Worm (Caenorhabditis elegans) whole organism, young adult: ENCODE measurements around the gene idpp-7.
A peak's percentile ranks its signal among the peaks of the same experiment; 100 is the strongest.

Source experiments
- F23B12.7 ChIP-seq: sonication (generic microtip); optimal IDR thresholded peaks from 2 replicates; lab custom pipeline; 2017; ENCODE audit warnings: missing genetic modification characterization, mild to moderate bottlenecking, missing compliant biosample characterization, antibody characterized with exemption, moderate library complexity; ENCODE audit not compliant: insufficient read depth
- F37B4.10 ChIP-seq: fragments of 200-800 bp; sonication (Bioruptor generic); IDR thresholded peaks from 2 replicates; pipeline ENCODE4 v1.3.6; 2022; ENCODE audit warnings: missing genetic modification characterization, missing compliant biosample characterization
- F49E8.2 ChIP-seq: sonication (generic microtip); optimal IDR thresholded peaks from 3 replicates; lab custom pipeline; 2017; ENCODE audit warnings: missing genetic modification characterization, mild to moderate bottlenecking, missing compliant biosample characterization, antibody characterized with exemption, moderate library complexity; ENCODE audit not compliant: insufficient read depth
- F52B5.7 ChIP-seq: sonication (generic microtip); optimal IDR thresholded peaks from 2 replicates; lab custom pipeline; 2016; ENCODE audit warnings: mild to moderate bottlenecking, missing genetic modification characterization, missing compliant biosample characterization
- F57C9.4 ChIP-seq: sonication (generic microtip); optimal IDR thresholded peaks from 2 replicates; lab custom pipeline; 2017; ENCODE audit warnings: mild to moderate bottlenecking, missing genetic modification characterization, missing compliant biosample characterization
- T26A5.8 ChIP-seq: sonication (generic microtip); optimal IDR thresholded peaks from 2 replicates; lab custom pipeline; 2016; ENCODE audit warnings: missing genetic modification characterization, missing compliant biosample characterization
- Y53G8AR.9 ChIP-seq: fragments of 200-800 bp; sonication (Bioruptor generic); conservative IDR thresholded peaks from 2 replicates; pipeline ENCODE4 v1.3.6; 2022; ENCODE audit warnings: missing genetic modification reagents, missing genetic modification characterization, missing compliant biosample characterization
- ama-1 ChIP-seq, 3 experiments: fragments of 150-350 bp in 1 of 3; sonication (generic microtip) in 2 of 3; optimal IDR thresholded peaks; 2 replicates each; lab custom pipeline; 2014 to 2018; ENCODE audit warnings: missing biosample characterization in 2 of 3, missing genetic modification characterization in 2 of 3, missing genetic modification reagents in 2 of 3
- attf-5 ChIP-seq: fragments of 200-800 bp; sonication (Bioruptor generic); optimal IDR thresholded peaks from 2 replicates; lab custom pipeline; 2018; ENCODE audit warnings: mild to moderate bottlenecking, missing genetic modification characterization, missing compliant biosample characterization
- bed-2 ChIP-seq: fragments of 200-800 bp; sonication (Bioruptor generic); IDR thresholded peaks from 2 replicates; pipeline ENCODE4 v1.3.6; 2022; ENCODE audit warnings: missing genetic modification reagents, missing genetic modification characterization, missing compliant biosample characterization
- dpl-1 ChIP-seq: fragments of 150-350 bp; optimal IDR thresholded peaks from 2 replicates; lab custom pipeline; 2014; ENCODE audit warnings: missing biosample characterization, missing genetic modification reagents, missing genetic modification characterization
- efl-1 ChIP-seq: fragments of 150-350 bp; optimal IDR thresholded peaks from 2 replicates; lab custom pipeline; 2014; ENCODE audit warnings: missing biosample characterization, missing genetic modification reagents, missing genetic modification characterization
- egl-18 ChIP-seq: fragments of 200-800 bp; sonication (Bioruptor generic); IDR thresholded peaks from 2 replicates; pipeline ENCODE4 v1.3.6; 2022; ENCODE audit warnings: missing genetic modification reagents, missing genetic modification characterization, missing compliant biosample characterization
- gei-17 ChIP-seq: fragments of 200-800 bp; sonication (Bioruptor generic); optimal IDR thresholded peaks from 2 replicates; lab custom pipeline; 2018; ENCODE audit warnings: mild to moderate bottlenecking, missing genetic modification characterization, missing compliant biosample characterization
- hmg-1.2 ChIP-seq: fragments of 200-800 bp; sonication (Bioruptor generic); IDR thresholded peaks from 2 replicates; pipeline ENCODE4 v1.3.6; 2022; ENCODE audit warnings: missing genetic modification reagents, missing genetic modification characterization, missing compliant biosample characterization
- hrde-1 ChIP-seq: sonication (generic microtip); optimal IDR thresholded peaks from 2 replicates; lab custom pipeline; 2016; ENCODE audit warnings: missing genetic modification characterization, mild to moderate bottlenecking, missing compliant biosample characterization, moderate library complexity, missing genotype, missing genetic modification reagents, borderline replicate concordance
- hsf-1 ChIP-seq: fragments of 200-800 bp; sonication (Bioruptor generic); IDR thresholded peaks from 2 replicates; pipeline ENCODE4 v1.3.6; 2022; ENCODE audit warnings: missing genetic modification reagents, missing genetic modification characterization, missing compliant biosample characterization
- let-607 ChIP-seq, 2 experiments: fragments of 200-800 bp in 1 of 2; sonication (Bioruptor generic) in 1 of 2; sonication (generic microtip) in 1 of 2; optimal IDR thresholded peaks; 2 replicates each; lab custom pipeline; 2016 to 2018; ENCODE audit warnings: mild to moderate bottlenecking in 2 of 2, missing compliant biosample characterization in 2 of 2, missing genetic modification characterization in 2 of 2, moderate library complexity in 2 of 2, missing genotype in 1 of 2
- lin-35 ChIP-seq, 3 experiments: fragments of 150-350 bp in 2 of 3; sonication (generic microtip) in 1 of 3; optimal IDR thresholded peaks; 2 replicates each; lab custom pipeline; 2014 to 2018; ENCODE audit warnings: missing biosample characterization in 3 of 3, missing genetic modification characterization in 3 of 3, missing genetic modification reagents in 3 of 3
- lin-54 ChIP-seq: fragments of 200-800 bp; sonication (Bioruptor generic); optimal IDR thresholded peaks from 2 replicates; lab custom pipeline; 2018; ENCODE audit warnings: mild to moderate bottlenecking, missing genetic modification characterization, missing compliant biosample characterization
- lsl-1 ChIP-seq: fragments of 200-800 bp; sonication (Bioruptor generic); optimal IDR thresholded peaks from 2 replicates; lab custom pipeline; 2018; ENCODE audit warnings: mild to moderate bottlenecking, missing genetic modification characterization, moderate library complexity, missing compliant biosample characterization
- mel-28 ChIP-seq: sonication (generic microtip); optimal IDR thresholded peaks from 2 replicates; lab custom pipeline; 2016; ENCODE audit warnings: borderline replicate concordance, mild to moderate bottlenecking, missing genetic modification characterization, missing compliant biosample characterization
- mes-4 ChIP-seq: sonication (generic microtip); optimal IDR thresholded peaks from 2 replicates; lab custom pipeline; 2016; ENCODE audit warnings: missing genotype, missing genetic modification characterization, missing compliant biosample characterization
- nfya-2 ChIP-seq: fragments of 200-800 bp; sonication (Bioruptor generic); IDR thresholded peaks from 2 replicates; pipeline ENCODE4 v1.3.6; 2022; ENCODE audit warnings: missing genetic modification reagents, missing genetic modification characterization, missing compliant biosample characterization
- nfyb-1 ChIP-seq: fragments of 200-800 bp; sonication (Bioruptor generic); IDR thresholded peaks from 2 replicates; pipeline ENCODE4 v1.3.6; 2022; ENCODE audit warnings: missing genetic modification reagents, missing genetic modification characterization, missing compliant biosample characterization
- nhr-179 ChIP-seq: sonication (generic microtip); optimal IDR thresholded peaks from 2 replicates; lab custom pipeline; 2016; ENCODE audit warnings: mild to moderate bottlenecking, missing genetic modification characterization, missing compliant biosample characterization
- pha-4 ChIP-seq: fragments of 150-350 bp; sonication (generic microtip); optimal IDR thresholded peaks from 2 replicates; lab custom pipeline; 2014; ENCODE audit warnings: missing biosample characterization, missing genetic modification reagents, missing genetic modification characterization
- rpc-1 ChIP-seq, 2 experiments: fragments of 150-350 bp in 1 of 2; sonication (generic microtip) in 1 of 2; optimal IDR thresholded peaks; 2 replicates each; lab custom pipeline; 2014 to 2018; ENCODE audit warnings: missing biosample characterization in 1 of 2, missing genetic modification characterization in 1 of 2, missing genetic modification reagents in 1 of 2, missing genotype in 1 of 2
- sea-2 ChIP-seq: fragments of 200-800 bp; sonication (Bioruptor generic); IDR thresholded peaks from 2 replicates; pipeline ENCODE4 v1.3.6; 2022; ENCODE audit warnings: missing genetic modification characterization, missing compliant biosample characterization
- snpc-1.3 ChIP-seq: sonication (generic microtip); optimal IDR thresholded peaks from 2 replicates; lab custom pipeline; 2017; ENCODE audit warnings: missing genetic modification characterization, mild to moderate bottlenecking, missing compliant biosample characterization, antibody characterized with exemption, moderate library complexity, missing genotype, missing genetic modification reagents; ENCODE audit not compliant: insufficient read depth
- snpc-4 ChIP-seq, 5 experiments: fragments of 150-350 bp in 1 of 5; sonication (generic microtip) in 4 of 5; optimal IDR thresholded peaks; 2 replicates each; lab custom pipeline; 2014 to 2018; ENCODE audit warnings: missing genetic modification characterization in 5 of 5, missing biosample characterization in 3 of 5, antibody characterized with exemption in 2 of 5, mild to moderate bottlenecking in 2 of 5, missing compliant biosample characterization in 2 of 5, missing genotype in 2 of 5, moderate library complexity in 2 of 5, missing genetic modification reagents in 1 of 5
- tbp1 ChIP-seq: fragments of 200-800 bp; sonication (Bioruptor generic); optimal IDR thresholded peaks from 2 replicates; lab custom pipeline; 2018; ENCODE audit warnings: mild to moderate bottlenecking, missing genetic modification characterization, missing compliant biosample characterization
- tlf-1 ChIP-seq: fragments of 200-800 bp; sonication (Bioruptor generic); optimal IDR thresholded peaks from 2 replicates; lab custom pipeline; 2018; ENCODE audit warnings: mild to moderate bottlenecking, missing genetic modification characterization, missing compliant biosample characterization
- unc-62 ChIP-seq: fragments of 150-350 bp; optimal IDR thresholded peaks from 2 replicates; lab custom pipeline; 2014; ENCODE audit warnings: missing biosample characterization, missing genetic modification reagents, missing genetic modification characterization
- ztf-18 ChIP-seq: sonication (generic microtip); optimal IDR thresholded peaks from 2 replicates; lab custom pipeline; 2016; ENCODE audit warnings: missing genotype, mild to moderate bottlenecking, missing genetic modification characterization, missing compliant biosample characterization
- ztf-28 ChIP-seq: fragments of 200-800 bp; sonication (Bioruptor generic); IDR thresholded peaks from 2 replicates; pipeline ENCODE4 v1.3.6; 2022; ENCODE audit warnings: missing genetic modification reagents, missing genetic modification characterization, missing compliant biosample characterization

idpp-7 gene

DNA sequence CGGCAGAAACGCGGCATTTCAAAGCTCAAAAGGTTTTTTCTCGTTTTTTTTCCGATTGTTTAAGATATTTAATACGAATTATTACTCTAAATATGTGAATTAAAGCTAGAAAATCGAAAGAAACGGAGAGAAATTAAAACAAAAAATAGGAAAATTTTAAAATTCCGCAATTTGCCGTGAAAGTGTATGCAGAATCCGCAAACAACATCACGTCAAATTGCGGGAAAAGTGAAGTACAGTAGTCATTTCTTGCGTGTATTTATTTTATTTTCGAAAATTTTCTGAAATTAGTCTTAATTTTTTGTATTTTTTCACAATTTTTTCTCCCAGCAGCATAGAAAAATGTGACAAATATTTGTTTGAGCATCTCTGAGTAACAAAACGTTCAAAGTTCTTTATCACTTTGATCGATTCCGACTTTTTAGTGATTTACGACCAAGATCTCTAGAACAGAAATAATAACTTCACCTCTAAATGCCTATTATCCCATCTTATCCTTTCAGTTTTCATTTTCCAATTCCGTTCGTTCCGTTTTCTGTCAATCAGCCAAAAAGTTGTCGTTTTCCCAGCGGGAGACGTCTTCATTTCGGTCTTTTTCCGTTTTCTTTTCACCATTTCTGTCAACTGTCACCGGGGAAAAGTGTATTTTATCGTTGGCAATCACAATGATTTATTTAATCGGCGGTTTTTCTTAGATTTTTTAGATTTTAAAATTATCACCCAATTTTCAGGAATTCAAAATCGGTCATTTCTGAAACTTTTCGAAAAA is 34.8 kb upstream of the idpp-7 start (continued):
- TF ChIP-seq lin-35 (GFP tag; optimal IDR thresholded peaks at IDR 0.05; lab: Kevin White, UChicago), result no peak
- no peak for TF ChIP-seq F57C9.4
- no peak for TF ChIP-seq unc-62
- TF ChIP-seq F37B4.10 (GFP tag; lab: Robert Waterston, UW), result no peak
- no peak for TF ChIP-seq pha-4
- TF ChIP-seq mes-4 (tag; lab: Kevin White, UChicago), result no peak
- TF ChIP-seq mel-28 (tag; lab: Kevin White, UChicago), result no peak
- TF ChIP-seq hrde-1 (tag; lab: Kevin White, UChicago), result no peak
- TF ChIP-seq Y53G8AR.9 (GFP tag; lab: Robert Waterston, UW), result no peak
- TF ChIP-seq lsl-1 (GFP tag; lab: Kevin White, UChicago), result peak; percentile 80
- no peak for TF ChIP-seq egl-18 (GFP tag; lab: Robert Waterston, UW)
- peak; percentile 17 for TF ChIP-seq tbp1 (GFP tag; lab: Kevin White, UChicago)
- TF ChIP-seq gei-17 (GFP tag; lab: Kevin White, UChicago), result no peak
- TF ChIP-seq attf-5 (GFP tag; lab: Kevin White, UChicago), result no peak
- TF ChIP-seq ztf-28, result no peak
- TF ChIP-seq snpc-1.3 (tag; lab: Kevin White, UChicago), result peak; percentile 54
- no peak for TF ChIP-seq ama-1 (optimal IDR thresholded peaks at IDR 0.05; lab: Kevin White, UChicago)
- no peak for TF ChIP-seq ama-1 (GFP tag; optimal IDR thresholded peaks at IDR 0.05; lab: Kevin White, UChicago)
- TF ChIP-seq ztf-18 (tag; lab: Kevin White, UChicago), result no peak
- no peak for TF ChIP-seq efl-1 (GFP tag; lab: Kevin White, UChicago)
- no peak for TF ChIP-seq nfya-2
- no peak for TF ChIP-seq sea-2
- no peak for TF ChIP-seq F52B5.7 (tag; lab: Kevin White, UChicago)
- no peak for TF ChIP-seq snpc-4 (GFP tag; optimal IDR thresholded peaks at IDR 0.05; lab: Kevin White, UChicago)
- TF ChIP-seq snpc-4 (tag; optimal IDR thresholded peaks at IDR 0.05; lab: Kevin White, UChicago), result peak in 2 of 4 experiments; percentile 14 to 31
- no peak for TF ChIP-seq F23B12.7 (tag; lab: Kevin White, UChicago)
- TF ChIP-seq tlf-1 (GFP tag; lab: Kevin White, UChicago), result no peak
- TF ChIP-seq, all 124 proteins: peak for 10

DNA sequence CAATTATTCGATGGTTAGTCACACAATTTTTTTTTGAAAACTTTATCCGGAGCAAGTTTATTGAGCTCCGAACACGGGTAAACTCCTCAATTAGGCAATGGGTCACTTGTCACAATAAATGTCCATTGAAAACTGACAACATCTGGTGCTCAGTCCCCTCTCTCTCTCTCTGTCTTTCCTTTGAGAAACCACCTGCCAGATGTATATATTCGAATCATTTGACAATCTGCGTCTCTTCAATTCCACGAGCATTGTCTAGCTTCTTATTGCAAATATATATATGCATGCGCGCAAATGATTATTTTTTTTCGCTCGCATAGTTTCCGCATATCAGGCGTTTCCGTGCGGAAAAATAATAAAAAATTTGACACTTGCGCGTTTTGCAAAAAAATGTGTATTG is 33.9 kb upstream of the idpp-7 start:
- TF ChIP-seq snpc-1.3 (tag; lab: Kevin White, UChicago) (no peak), nfyb-1 (GFP tag; lab: Robert Waterston, UW) (no peak), hrde-1 (tag; lab: Kevin White, UChicago) (no peak), ztf-28 (no peak), nhr-179 (tag; lab: Kevin White, UChicago) (no peak), F49E8.2 (tag; lab: Kevin White, UChicago) (no peak), rpc-1 (optimal IDR thresholded peaks at IDR 0.05; lab: Kevin White, UChicago) (no peak), rpc-1 (tag; optimal IDR thresholded peaks at IDR 0.05; lab: Kevin White, UChicago) (no peak), let-607 (tag; optimal IDR thresholded peaks at IDR 0.05; lab: Kevin White, UChicago) (no peak), hsf-1 (GFP tag; lab: Robert Waterston, UW) (no peak), tlf-1 (GFP tag; lab: Kevin White, UChicago) (no peak), lin-35 (GFP tag; optimal IDR thresholded peaks at IDR 0.05; lab: Kevin White, UChicago) (no peak), bed-2 (GFP tag; lab: Robert Waterston, UW) (no peak), T26A5.8 (tag; lab: Kevin White, UChicago) (no peak), tbp1 (GFP tag; lab: Kevin White, UChicago) (no peak), F37B4.10 (GFP tag; lab: Robert Waterston, UW) (no peak), dpl-1 (GFP tag; lab: Kevin White, UChicago) (no peak), lin-54 (GFP tag; lab: Kevin White, UChicago) (no peak), hmg-1.2 (GFP tag; lab: Robert Waterston, UW) (no peak)
